Worm (Caenorhabditis elegans): ENCODE data around the gene ador-1.

The ador-1 gene

ce11 chrII:12527947-12528346, 25.3 kb upstream of the ador-1 start, which contains the start of gene srx-119:
Gene srx-119, plus strand, starts transcription at chrII:12528247.
- TF ChIP-seq mdl-1 (tag; optimal IDR thresholded peaks at IDR 0.05) (no peak), ZK546.5 (tag; optimal IDR thresholded peaks at IDR 0.05) (no peak), lin-15B (tag; optimal IDR thresholded peaks at IDR 0.05) (no peak), ceh-28 (tag; optimal IDR thresholded peaks at IDR 0.05) (no peak), elt-3 (tag; optimal IDR thresholded peaks at IDR 0.05) (no peak), snpc-4 (tag; optimal IDR thresholded peaks at IDR 0.05) (no peak), lsy-12 (tag; optimal IDR thresholded peaks at IDR 0.05) (no peak), fkh-10 (GFP tag; optimal IDR thresholded peaks at IDR 0.05) (no peak), egl-5 (tag; optimal IDR thresholded peaks at IDR 0.05) (no peak), nhr-23 (tag; optimal IDR thresholded peaks at IDR 0.05) (no peak)

- no peak for TF ChIP-seq egl-5 (tag; optimal IDR thresholded peaks at IDR 0.05)
- no peak for TF ChIP-seq R02D3.7 (tag; optimal IDR thresholded peaks at IDR 0.05)
These were observed 22.8 kb upstream of the ador-1 start, which contains the start of gene srx-118 for ce11 chrII:12525526-12525925. Gene srx-118, plus strand, starts transcription at chrII:12525826.

- TF ChIP-seq lsy-12 (tag; optimal IDR thresholded peaks at IDR 0.05) (no peak), ceh-82 (tag; optimal IDR thresholded peaks at IDR 0.05) (no peak), egl-27 (tag; optimal IDR thresholded peaks at IDR 0.05) (no peak), egl-5 (tag; optimal IDR thresholded peaks at IDR 0.05) (no peak), nhr-12 (tag; optimal IDR thresholded peaks at IDR 0.05) (no peak), hmg-11 (tag; optimal IDR thresholded peaks at IDR 0.05) (no peak), unc-62 (GFP tag; optimal IDR thresholded peaks at IDR 0.05) (no peak), nhr-76 (tag; optimal IDR thresholded peaks at IDR 0.05) (no peak), fkh-10 (GFP tag; optimal IDR thresholded peaks at IDR 0.05) (no peak)
These were observed 16.9 kb upstream of the ador-1 start, which contains the start of gene ceh-99 for ce11 chrII:12519616-12520015. Gene ceh-99, plus strand, starts transcription at chrII:12519981.

- TF ChIP-seq elt-2 (tag; optimal IDR thresholded peaks at IDR 0.05) (peak; percentile 99), nhr-67 (tag; optimal IDR thresholded peaks at IDR 0.05) (no peak), fkh-10 (GFP tag; optimal IDR thresholded peaks at IDR 0.05) (no peak), ceh-9 (tag; optimal IDR thresholded peaks at IDR 0.05) (no peak), fos-1 (tag; optimal IDR thresholded peaks at IDR 0.05) (no peak), pqm-1 (tag; optimal IDR thresholded peaks at IDR 0.05) (peak; percentile 89), mml-1 (tag; optimal IDR thresholded peaks at IDR 0.05) (no peak), nfya-1 (tag; optimal IDR thresholded peaks at IDR 0.05; ENCODE audit: insufficient read depth) (peak; percentile 25)
These were observed 16.2 kb upstream of the ador-1 start, which contains the start of gene srh-70 for ce11 chrII:12518809-12519344. Gene srh-70, minus strand, starts transcription at chrII:12518859.

ce11 chrII:12518008-12518407, 15.3 kb upstream of the ador-1 start:
- no peak for TF ChIP-seq unc-62 (GFP tag; optimal IDR thresholded peaks at IDR 0.05)
- TF ChIP-seq elt-2 (tag; optimal IDR thresholded peaks at IDR 0.05), result peak; percentile 12
- TF ChIP-seq nhr-237 (tag; optimal IDR thresholded peaks at IDR 0.05), result no peak
- TF ChIP-seq pqm-1 (tag; optimal IDR thresholded peaks at IDR 0.05), result peak; percentile 28

ce11 chrII:12516313-12516712, 13.6 kb upstream of the ador-1 start, which contains the start of gene srh-61:
Gene srh-61, minus strand, starts transcription at chrII:12516413.
- TF ChIP-seq nhr-76 (tag; optimal IDR thresholded peaks at IDR 0.05), result no peak
- no peak for TF ChIP-seq nhr-67 (tag; optimal IDR thresholded peaks at IDR 0.05)
- no peak for TF ChIP-seq egl-5 (tag; optimal IDR thresholded peaks at IDR 0.05)
- TF ChIP-seq hmg-11 (tag; optimal IDR thresholded peaks at IDR 0.05), result no peak
- no peak for TF ChIP-seq zag-1 (tag; optimal IDR thresholded peaks at IDR 0.05)
- no peak for TF ChIP-seq mml-1 (tag; optimal IDR thresholded peaks at IDR 0.05)
- no peak for TF ChIP-seq daf-12 (tag; optimal IDR thresholded peaks at IDR 0.05)
- TF ChIP-seq nhr-25 (tag; optimal IDR thresholded peaks at IDR 0.05), result no peak
- TF ChIP-seq nfya-1 (tag; optimal IDR thresholded peaks at IDR 0.05; ENCODE audit: insufficient read depth), result no peak

- no peak for TF ChIP-seq elt-1 (tag; optimal IDR thresholded peaks at IDR 0.05)
- TF ChIP-seq nhr-77 (tag; optimal IDR thresholded peaks at IDR 0.05), result no peak
These were observed 11.9 kb upstream of the ador-1 start, which contains the start of gene srh-69 for ce11 chrII:12514620-12515019. Gene srh-69, minus strand, starts transcription at chrII:12514720.
